Fruit fly (Drosophila melanogaster) S2 (cell line): Measurements from ENCODE around the gene CG34112.

Experiments
- CG8478 ChIP-seq: fragments of >200 bp; optimal IDR thresholded peaks from 2 replicates; lab custom pipeline; 2018
- CTCF ChIP-seq, 2 experiments: fragments of >200 bp; optimal IDR thresholded peaks; 2 replicates each; lab custom pipeline; 2018

DNA sequence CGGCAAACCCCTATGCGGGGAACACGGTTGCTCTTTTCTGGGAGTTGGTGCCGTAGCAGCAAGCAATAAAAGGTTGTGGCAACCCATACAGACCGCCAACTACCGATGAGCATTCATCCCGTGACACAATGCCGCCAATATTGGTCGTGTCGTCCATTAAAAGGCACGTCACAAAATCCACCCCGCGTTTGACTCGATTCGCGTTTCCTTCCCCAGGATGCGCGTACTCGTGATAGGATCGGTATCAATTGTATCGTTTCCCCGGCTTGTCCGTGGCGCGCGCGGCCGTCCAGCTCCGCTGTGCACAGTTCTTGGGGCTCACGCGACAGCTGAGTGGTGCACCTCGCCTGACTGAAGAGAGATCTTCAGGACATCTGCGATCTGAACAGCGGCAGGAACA lies 43.9 kb downstream of the CG34112 start:
- no peak for TF ChIP-seq CG8478 (lab: Kevin White, UChicago)
- TF ChIP-seq CTCF (optimal IDR thresholded peaks at IDR 0.05; lab: Kevin White, UChicago): no peak
